Fruit fly (Drosophila melanogaster) whole organism, adult: Measurements from ENCODE around the gene Brd8.

ENCODE experiments used
- CG11617 ChIP-seq: fragments of 200-800 bp; sonication (Bioruptor generic); optimal IDR thresholded peaks from 2 replicates; lab custom pipeline; 2017; ENCODE audit warnings: mild to moderate bottlenecking, missing biosample characterization, missing genetic modification reagents, missing genetic modification characterization
- CG12768 ChIP-seq: fragments of 200-800 bp; sonication (Bioruptor generic); optimal IDR thresholded peaks from 2 replicates; lab custom pipeline; 2017; ENCODE audit warnings: missing biosample characterization, missing genetic modification characterization, mild to moderate bottlenecking, moderate library complexity, missing genetic modification reagents
- CG14711 ChIP-seq: fragments of 200-800 bp; sonication (Bioruptor generic); optimal IDR thresholded peaks from 2 replicates; lab custom pipeline; 2018; ENCODE audit warnings: missing biosample characterization, mild to moderate bottlenecking, missing genetic modification characterization, moderate library complexity
- CG1620 ChIP-seq: fragments of 200-800 bp; sonication (Bioruptor generic); optimal IDR thresholded peaks from 2 replicates; lab custom pipeline; 2016; ENCODE audit warnings: missing biosample characterization, missing genetic modification characterization
- CG5204 ChIP-seq: fragments of 200-800 bp; sonication (Bioruptor generic); optimal IDR thresholded peaks from 2 replicates; lab custom pipeline; 2016; ENCODE audit warnings: missing biosample characterization, missing genetic modification characterization
- CG7045 ChIP-seq: fragments of 200-800 bp; sonication (Bioruptor generic); optimal IDR thresholded peaks from 2 replicates; lab custom pipeline; 2017; ENCODE audit warnings: missing biosample characterization, mild to moderate bottlenecking, missing genetic modification characterization
- Clk ChIP-seq: fragments of 200-800 bp; sonication (Bioruptor generic); optimal IDR thresholded peaks from 2 replicates; lab custom pipeline; 2017; ENCODE audit warnings: missing biosample characterization, missing genetic modification characterization
- Crg-1 ChIP-seq: fragments of 200-800 bp; sonication (Bioruptor generic); optimal IDR thresholded peaks from 2 replicates; lab custom pipeline; 2016; ENCODE audit warnings: missing biosample characterization, missing genetic modification characterization
- Hr96 ChIP-seq: fragments of 200-800 bp; sonication (Bioruptor generic); optimal IDR thresholded peaks from 2 replicates; lab custom pipeline; 2016; ENCODE audit warnings: missing biosample characterization, missing genetic modification characterization
- cic ChIP-seq: fragments of 200-800 bp; sonication (Bioruptor generic); optimal IDR thresholded peaks from 2 replicates; lab custom pipeline; 2017; ENCODE audit warnings: missing biosample characterization, mild to moderate bottlenecking, missing genetic modification characterization, moderate library complexity
- cnc ChIP-seq, 2 experiments: fragments of >200 bp; optimal IDR thresholded peaks; 2 replicates each; lab custom pipeline; 2017
- kay ChIP-seq: fragments of 200-800 bp; sonication (Bioruptor generic); peaks from one replicate; lab custom pipeline; 2016; ENCODE audit warnings: missing biosample characterization, missing genetic modification characterization, borderline replicate concordance
- tj ChIP-seq: fragments of 200-800 bp; sonication (Bioruptor generic); optimal IDR thresholded peaks from 3 replicates; lab custom pipeline; 2017; ENCODE audit warnings: missing biosample characterization, mild to moderate bottlenecking, missing genetic modification characterization, moderate library complexity
- toe ChIP-seq: fragments of 200-800 bp; sonication (Bioruptor generic); optimal IDR thresholded peaks from 2 replicates; lab custom pipeline; 2016; ENCODE audit warnings: missing biosample characterization, missing genetic modification characterization

dm6 chr3R:29250272-29251018, 27.2 kb downstream of the Brd8 start, which contains the start of gene SP1029:
- TF ChIP-seq CG14711 (tag; lab: Kevin White, UChicago) (no peak), Crg-1 (no peak), toe (GFP tag; lab: Kevin White, UChicago) (no peak), CG1620 (GFP tag; lab: Kevin White, UChicago) (no peak), cic (GFP tag; lab: Kevin White, UChicago) (no peak), Hr96 (GFP tag; lab: Kevin White, UChicago) (no peak), CG5204 (no peak), kay (GFP tag; lab: Kevin White, UChicago) (no peak), Clk (GFP tag; lab: Kevin White, UChicago) (no peak), CG7045 (GFP tag; lab: Kevin White, UChicago) (no peak), CG12768 (GFP tag; lab: Kevin White, UChicago) (no peak), CG11617 (GFP tag; lab: Kevin White, UChicago) (no peak), cnc (optimal IDR thresholded peaks at IDR 0.05; lab: Kevin White, UChicago) (no peak), tj (no peak)
